Worm (Caenorhabditis elegans) whole organism, early embryonic: Measurements from ENCODE around the gene taf-3.

Experiments
- B0310.2 ChIP-seq: sonication (generic microtip); optimal IDR thresholded peaks from 2 replicates; lab custom pipeline; 2016; ENCODE audit warnings: mild to moderate bottlenecking, missing genetic modification characterization, missing compliant biosample characterization
- F13C5.2 ChIP-seq: sonication (generic microtip); optimal IDR thresholded peaks from 2 replicates; lab custom pipeline; 2017; ENCODE audit warnings: mild to moderate bottlenecking, missing genetic modification characterization, inconsistent platforms, missing compliant biosample characterization
- ama-1 ChIP-seq: fragments of 150-350 bp; optimal IDR thresholded peaks from 2 replicates; lab custom pipeline; 2014
- ceh-13 ChIP-seq: fragments of 200-800 bp; sonication (Bioruptor generic); optimal IDR thresholded peaks from 2 replicates; lab custom pipeline; 2018; ENCODE audit warnings: mild to moderate bottlenecking, missing genetic modification characterization, missing compliant biosample characterization
- ceh-36 ChIP-seq: sonication (generic microtip); optimal IDR thresholded peaks from 2 replicates; lab custom pipeline; 2016; ENCODE audit warnings: missing genetic modification characterization, inconsistent platforms, missing compliant biosample characterization
- ets-7 ChIP-seq: sonication (generic microtip); optimal IDR thresholded peaks from 2 replicates; lab custom pipeline; 2016; ENCODE audit warnings: missing genotype, missing genetic modification characterization, missing compliant biosample characterization
- flt-1 ChIP-seq: fragments of 200-800 bp; sonication (Bioruptor generic); IDR thresholded peaks from 2 replicates; pipeline ENCODE4 v1.3.6; 2022; ENCODE audit warnings: missing genetic modification characterization, missing compliant biosample characterization
- hmg-4 ChIP-seq: fragments of 200-800 bp; sonication (Bioruptor generic); optimal IDR thresholded peaks from 2 replicates; lab custom pipeline; 2018; ENCODE audit warnings: mild to moderate bottlenecking, missing genetic modification characterization, missing compliant biosample characterization
- hnd-1 ChIP-seq: sonication (generic microtip); optimal IDR thresholded peaks from 2 replicates; lab custom pipeline; 2016; ENCODE audit warnings: missing genetic modification characterization, missing compliant biosample characterization
- scrt-1 ChIP-seq: fragments of 200-800 bp; sonication (Bioruptor generic); IDR thresholded peaks from 2 replicates; pipeline ENCODE4 v1.3.6; 2022; ENCODE audit warnings: missing genetic modification characterization, missing compliant biosample characterization
- tbx-37 ChIP-seq: fragments of 200-800 bp; sonication (Bioruptor generic); conservative IDR thresholded peaks from 2 replicates; pipeline ENCODE4 v1.3.6; 2022; ENCODE audit warnings: missing genetic modification reagents, missing genetic modification characterization, missing compliant biosample characterization
- tra-4 ChIP-seq: sonication (generic microtip); optimal IDR thresholded peaks from 2 replicates; lab custom pipeline; 2017; ENCODE audit warnings: missing genetic modification characterization, missing compliant biosample characterization

DNA sequence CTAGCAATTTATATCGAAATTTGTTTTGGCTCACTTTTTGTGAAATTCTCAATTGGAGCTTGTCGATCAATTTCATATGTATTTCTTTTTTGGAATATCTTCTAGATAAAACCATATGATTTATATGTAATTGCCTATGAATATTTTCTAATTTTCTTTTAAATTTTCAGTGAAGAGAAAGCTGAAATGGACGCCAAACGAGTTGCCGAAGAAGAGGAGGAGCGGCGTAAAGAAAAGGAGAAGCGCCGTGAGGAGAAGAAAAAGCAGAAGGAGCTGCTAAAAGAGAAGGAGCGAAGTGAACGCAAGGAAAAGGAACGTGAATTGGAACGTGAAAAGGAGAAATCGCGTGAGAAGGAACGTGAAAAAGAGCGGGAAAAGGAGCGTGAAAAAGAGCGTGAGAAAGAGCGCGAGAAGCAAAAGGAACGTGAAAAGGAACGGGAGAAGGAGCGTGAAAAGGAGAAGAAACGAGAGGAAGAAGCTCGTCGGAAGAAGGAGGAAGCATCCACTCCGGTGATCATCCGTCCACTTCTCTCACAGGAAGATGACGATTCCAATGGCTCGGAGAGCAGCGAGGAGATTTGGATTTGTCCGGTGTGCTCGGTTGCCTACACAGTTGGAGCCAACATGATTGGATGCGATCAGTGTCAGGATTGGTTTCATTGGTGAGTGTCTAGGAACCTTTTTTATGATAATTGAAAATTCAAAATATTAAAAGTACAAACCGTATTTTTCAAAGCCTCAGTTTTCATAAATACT lies 11.8 kb downstream of the taf-3 start:
- no peak for TF ChIP-seq ets-7 (tag; lab: Kevin White, UChicago)
- no peak for TF ChIP-seq tbx-37 (GFP tag; lab: Robert Waterston, UW)
- no peak for TF ChIP-seq ama-1 (lab: Kevin White, UChicago)
- no peak for TF ChIP-seq ceh-13 (GFP tag; lab: Kevin White, UChicago)
- no peak for TF ChIP-seq hmg-4 (GFP tag; lab: Kevin White, UChicago)
- no peak for TF ChIP-seq B0310.2 (tag; lab: Kevin White, UChicago)
- TF ChIP-seq flt-1 (GFP tag; lab: Robert Waterston, UW) = no peak
- TF ChIP-seq ceh-36 (tag; lab: Kevin White, UChicago) = no peak
- no peak for TF ChIP-seq hnd-1 (tag; lab: Kevin White, UChicago)
- TF ChIP-seq scrt-1 (GFP tag; lab: Robert Waterston, UW) = no peak
- no peak for TF ChIP-seq tra-4 (tag; lab: Kevin White, UChicago)
- TF ChIP-seq F13C5.2 = no peak
